Fruit fly (Drosophila melanogaster) whole organism, prepupa: ENCODE data around the gene hng2.
A peak's percentile ranks its signal among the peaks of the same experiment; 100 is the strongest.

Source experiments
- CG10669 ChIP-seq: fragments of 200-800 bp; sonication (Bioruptor generic); optimal IDR thresholded peaks from 3 replicates; lab custom pipeline; 2018; ENCODE audit warnings: missing biosample characterization, mild to moderate bottlenecking, missing genetic modification characterization, moderate library complexity
- CG31627 ChIP-seq: fragments of 200-800 bp; sonication (Bioruptor generic); optimal IDR thresholded peaks from 3 replicates; lab custom pipeline; 2016; ENCODE audit warnings: missing biosample characterization, missing genetic modification characterization
- Lpt ChIP-seq: fragments of 200-800 bp; sonication (Bioruptor generic); optimal IDR thresholded peaks from 3 replicates; lab custom pipeline; 2016; ENCODE audit warnings: missing biosample characterization, missing genetic modification characterization
- spab ChIP-seq: fragments of 200-800 bp; sonication (Bioruptor generic); optimal IDR thresholded peaks from 2 replicates; lab custom pipeline; 2017; ENCODE audit warnings: missing biosample characterization, mild to moderate bottlenecking, missing genetic modification characterization, missing genetic modification reagents

dm6 chr3R:8810397-8811184 lies 4.5 kb downstream of the hng2 start:
- TF ChIP-seq spab (GFP tag; lab: Kevin White, UChicago) (peak; percentile 61), CG10669 (GFP tag; lab: Kevin White, UChicago) (peak; percentile 65), CG31627 (no peak), Lpt (GFP tag; lab: Kevin White, UChicago) (peak; percentile 52)
